Fruit fly (Drosophila melanogaster): ENCODE results near the gene hoe2.

Gene hoe2

DNA sequence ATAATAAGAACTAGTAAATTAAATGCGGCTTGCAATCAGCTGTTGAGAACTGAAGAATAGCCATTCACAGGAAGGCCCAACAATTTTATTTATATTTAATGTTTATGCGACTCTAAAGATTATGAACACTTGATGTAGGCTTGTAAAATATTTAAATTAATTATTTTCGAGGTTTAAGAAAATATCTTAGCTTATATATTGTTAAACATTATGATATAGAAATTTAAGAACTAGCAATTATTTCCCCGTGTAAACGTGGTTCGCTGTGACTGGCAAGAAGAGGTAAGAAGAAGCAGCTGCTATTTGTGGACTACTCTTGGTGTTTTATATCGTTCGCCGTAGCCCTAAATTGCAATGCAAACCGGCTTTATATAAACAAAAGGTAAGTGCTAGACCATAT lies 9.1 kb upstream of the hoe2 start, which contains the start of the genes mRpL24 and betaggt-I:
Gene mRpL24, minus strand, starts transcription at position 62 of the 400 bp plus-strand sequence.
Gene betaggt-I, plus strand, starts transcription at position 280 of the 400 bp plus-strand sequence.
- TF ChIP-seq Snoo (tag; optimal IDR thresholded peaks at IDR 0.05): peak; percentile 96
- peak; percentile 98 for TF ChIP-seq CG14655 (GFP tag; optimal IDR thresholded peaks at IDR 0.05)
- no peak for TF ChIP-seq EcR (GFP tag; optimal IDR thresholded peaks at IDR 0.05)
- no peak for TF ChIP-seq CG13204 (GFP tag; optimal IDR thresholded peaks at IDR 0.05)
- TF ChIP-seq CG9948 (tag; optimal IDR thresholded peaks at IDR 0.05): peak; percentile 95
- TF ChIP-seq gl (tag; optimal IDR thresholded peaks at IDR 0.05): peak; percentile 89
- TF ChIP-seq Ets98B (GFP tag; IDR thresholded peaks at IDR 0.05): peak; percentile 97
- TF ChIP-seq rn (GFP tag; IDR thresholded peaks at IDR 0.05): peak; percentile 97
- peak; percentile 97 for TF ChIP-seq CG8159 (tag; optimal IDR thresholded peaks at IDR 0.05)
- peak; percentile 97 for TF ChIP-seq CG34367 (tag; optimal IDR thresholded peaks at IDR 0.05)
- peak; percentile 93 for TF ChIP-seq fd96Ca (GFP tag; IDR thresholded peaks at IDR 0.05)
- TF ChIP-seq CG12605 (GFP tag; IDR thresholded peaks at IDR 0.05): peak; percentile 98
- peak; percentile 97 for TF ChIP-seq CG8301 (tag; optimal IDR thresholded peaks at IDR 0.05)
- TF ChIP-seq Pif1A (GFP tag; optimal IDR thresholded peaks at IDR 0.05): peak; percentile 93
- TF ChIP-seq CG15710 (tag; optimal IDR thresholded peaks at IDR 0.05): peak; percentile 99
- TF ChIP-seq Pif1B (GFP tag; optimal IDR thresholded peaks at IDR 0.05): peak; percentile 91
- TF ChIP-seq CG4496 (GFP tag; IDR thresholded peaks at IDR 0.05): peak; percentile 99
- peak; percentile 97 for TF ChIP-seq CG32121 (GFP tag; IDR thresholded peaks at IDR 0.05)
- TF ChIP-seq CG10348 (GFP tag; IDR thresholded peaks at IDR 0.05): peak; percentile 90
- peak; percentile 97 for TF ChIP-seq CG17806 (tag; optimal IDR thresholded peaks at IDR 0.05)
- TF ChIP-seq D1 (tag; optimal IDR thresholded peaks at IDR 0.05): peak; percentile 90

DNA sequence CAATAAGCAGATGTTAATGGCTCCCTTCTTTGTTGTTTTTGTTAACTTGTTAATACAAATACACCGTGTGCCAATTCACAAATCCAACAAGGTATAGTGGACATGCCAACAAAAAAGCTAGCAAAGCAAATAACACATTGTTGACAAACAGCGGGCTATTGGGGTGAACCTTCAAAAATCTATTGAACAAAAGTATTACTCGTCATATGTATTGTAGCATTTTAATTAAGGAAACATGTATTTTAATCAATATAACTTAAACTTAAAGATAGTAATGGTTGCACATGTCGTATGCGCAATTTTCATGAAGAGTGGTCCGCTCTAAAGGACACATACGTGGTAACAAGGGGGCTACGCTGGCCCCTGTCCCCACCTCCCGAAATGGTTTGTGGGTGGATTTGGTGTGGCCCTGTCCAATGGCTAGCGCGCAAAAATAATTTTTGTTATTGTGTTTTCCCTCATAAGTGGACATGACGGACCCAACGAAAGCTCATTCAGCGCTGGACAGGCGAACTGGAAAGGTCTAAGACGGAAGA lies 6.1 kb upstream of the hoe2 start, which contains the start of gene synr:
Gene synr, plus strand, starts transcription at position 486 of the 536 bp plus-strand sequence.
- TF ChIP-seq CG8159 (tag; optimal IDR thresholded peaks at IDR 0.05) (peak; percentile 24), D1 (tag; optimal IDR thresholded peaks at IDR 0.05) (no peak), EcR (GFP tag; optimal IDR thresholded peaks at IDR 0.05) (no peak)

- TF ChIP-seq rn (GFP tag; IDR thresholded peaks at IDR 0.05) (no peak), CG9948 (tag; optimal IDR thresholded peaks at IDR 0.05) (no peak)
These were observed 810 bp upstream of the hoe2 start, which contains the start of gene Sgs1 for dm6 chr2L:4937060-4937459. Gene Sgs1 (plus strand): TSS chr2L:4937409.

- TF ChIP-seq rn (GFP tag; IDR thresholded peaks at IDR 0.05): no peak
- TF ChIP-seq Pif1A (GFP tag; optimal IDR thresholded peaks at IDR 0.05): no peak
- no peak for TF ChIP-seq D1 (tag; optimal IDR thresholded peaks at IDR 0.05)
- no peak for TF ChIP-seq Snoo (tag; optimal IDR thresholded peaks at IDR 0.05)
- no peak for TF ChIP-seq CG10348 (GFP tag; IDR thresholded peaks at IDR 0.05)
- no peak for TF ChIP-seq CG15710 (tag; optimal IDR thresholded peaks at IDR 0.05)
- no peak for TF ChIP-seq EcR (GFP tag; optimal IDR thresholded peaks at IDR 0.05)
- TF ChIP-seq CG12605 (GFP tag; IDR thresholded peaks at IDR 0.05): no peak
- no peak for TF ChIP-seq CG13204 (GFP tag; optimal IDR thresholded peaks at IDR 0.05)
- no peak for TF ChIP-seq Ets98B (GFP tag; IDR thresholded peaks at IDR 0.05)
- no peak for TF ChIP-seq CG8301 (tag; optimal IDR thresholded peaks at IDR 0.05)
- TF ChIP-seq CG9948 (tag; optimal IDR thresholded peaks at IDR 0.05): no peak
- TF ChIP-seq CG14655 (GFP tag; optimal IDR thresholded peaks at IDR 0.05): no peak
- TF ChIP-seq fd96Ca (GFP tag; IDR thresholded peaks at IDR 0.05): no peak
- TF ChIP-seq gl (tag; optimal IDR thresholded peaks at IDR 0.05): no peak
- TF ChIP-seq CG8159 (tag; optimal IDR thresholded peaks at IDR 0.05): no peak
- TF ChIP-seq CG17806 (tag; optimal IDR thresholded peaks at IDR 0.05): no peak
- TF ChIP-seq CG32121 (GFP tag; IDR thresholded peaks at IDR 0.05): no peak
- TF ChIP-seq CG4496 (GFP tag; IDR thresholded peaks at IDR 0.05): no peak
- no peak for TF ChIP-seq Pif1B (GFP tag; optimal IDR thresholded peaks at IDR 0.05)
These were observed 4.0 kb downstream of the hoe2 start, which contains the start of gene hoe1 for dm6 chr2L:4932284-4932683. Gene hoe1 (minus strand): TSS chr2L:4932384.

dm6 chr2L:4930541-4930940 lies 5.7 kb downstream of the hoe2 start:
- peak; percentile 54; the same call in 1 of the 2 replicates for TF ChIP-seq Ets98B (GFP tag; IDR thresholded peaks at IDR 0.05)
- TF ChIP-seq CG4496 (GFP tag; IDR thresholded peaks at IDR 0.05): peak; percentile 35; the same call in 2 of the 3 replicates
- TF ChIP-seq CG15710 (tag; optimal IDR thresholded peaks at IDR 0.05): no peak
- TF ChIP-seq CG12605 (GFP tag; IDR thresholded peaks at IDR 0.05): peak; percentile 57; the same call in 1 of the 2 replicates
- TF ChIP-seq CG14655 (GFP tag; optimal IDR thresholded peaks at IDR 0.05): peak; percentile 14
- TF ChIP-seq CG32121 (GFP tag; IDR thresholded peaks at IDR 0.05): peak; percentile 31; the same call in 1 of the 2 replicates

- TF ChIP-seq CG4496 (GFP tag; IDR thresholded peaks at IDR 0.05): peak; percentile 55; the same call in 2 of the 3 replicates
- peak; percentile 28; the same call in 1 of the 2 replicates for TF ChIP-seq CG12605 (GFP tag; IDR thresholded peaks at IDR 0.05)
- no peak for TF ChIP-seq CG8159 (tag; optimal IDR thresholded peaks at IDR 0.05)
- no peak for TF ChIP-seq CG9948 (tag; optimal IDR thresholded peaks at IDR 0.05)
These were observed 7.9 kb downstream of the hoe2 start for dm6 chr2L:4928340-4928739.

DNA sequence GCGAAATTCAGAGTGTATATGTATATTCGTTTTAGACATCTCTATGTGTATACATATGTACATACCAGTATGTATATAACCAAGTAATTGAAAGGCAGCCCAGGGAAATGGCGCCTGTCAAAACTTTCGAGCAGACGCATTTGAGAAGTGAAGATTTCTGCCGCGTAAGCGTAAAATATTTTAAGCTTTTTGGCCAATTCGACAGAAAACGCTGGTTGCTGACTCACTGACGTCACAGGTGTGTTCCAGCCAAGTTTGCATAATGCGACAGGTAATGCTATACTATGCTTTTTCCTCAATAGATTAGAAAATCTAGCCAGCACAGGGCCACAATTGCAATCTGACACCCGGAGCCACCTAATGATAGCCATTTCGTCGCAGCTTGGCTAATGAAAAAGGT lies 19.5 kb downstream of the hoe2 start:
- TF ChIP-seq CG8301 (tag; optimal IDR thresholded peaks at IDR 0.05) (no peak), CG15710 (tag; optimal IDR thresholded peaks at IDR 0.05) (no peak), EcR (GFP tag; optimal IDR thresholded peaks at IDR 0.05) (no peak), fd96Ca (GFP tag; IDR thresholded peaks at IDR 0.05) (no peak), gl (tag; optimal IDR thresholded peaks at IDR 0.05) (no peak), Ets98B (GFP tag; IDR thresholded peaks at IDR 0.05) (no peak), CG9948 (tag; optimal IDR thresholded peaks at IDR 0.05) (no peak), Snoo (tag; optimal IDR thresholded peaks at IDR 0.05) (no peak), CG4496 (GFP tag; IDR thresholded peaks at IDR 0.05) (no peak), CG13204 (GFP tag; optimal IDR thresholded peaks at IDR 0.05) (no peak), CG17806 (tag; optimal IDR thresholded peaks at IDR 0.05) (no peak)

All from whole organism, pupa.